Fruit fly (Drosophila melanogaster) whole organism, embryonic: ENCODE results near the gene CG43248.

Experiments used
- CG10209 ChIP-seq: fragments of 200-800 bp; sonication (Bioruptor generic); optimal IDR thresholded peaks from 3 replicates; lab custom pipeline; 2017; ENCODE audit warnings: missing biosample characterization, mild to moderate bottlenecking, missing genetic modification characterization, missing genetic modification reagents
- CG10431 ChIP-seq: fragments of 200-800 bp; sonication (Bioruptor generic); optimal IDR thresholded peaks from 3 replicates; lab custom pipeline; 2018; ENCODE audit warnings: missing biosample characterization, mild to moderate bottlenecking, missing genetic modification characterization
- CG11456 ChIP-seq: fragments of 200-800 bp; sonication (Bioruptor generic); IDR thresholded peaks from 3 replicates; pipeline ENCODE4 v1.3.6; 2022; ENCODE audit warnings: missing biosample characterization, missing genetic modification characterization
- CG12155 ChIP-seq: fragments of 200-800 bp; sonication (Bioruptor generic); optimal IDR thresholded peaks from 3 replicates; lab custom pipeline; 2016; ENCODE audit warnings: missing biosample characterization, missing genetic modification characterization
- CG12391 ChIP-seq: fragments of 200-800 bp; sonication (Bioruptor generic); optimal IDR thresholded peaks from 3 replicates; lab custom pipeline; 2018; ENCODE audit warnings: missing biosample characterization, mild to moderate bottlenecking, missing genetic modification characterization, moderate library complexity
- CG13287 ChIP-seq: fragments of 200-800 bp; sonication (Bioruptor generic); IDR thresholded peaks from 2 replicates; pipeline ENCODE4 v1.3.6; 2022; ENCODE audit warnings: missing biosample characterization, missing genetic modification characterization; ENCODE audit not compliant: partially characterized antibody
- CG14050 ChIP-seq: fragments of 200-800 bp; sonication (Bioruptor generic); IDR thresholded peaks from 3 replicates; pipeline ENCODE4 v1.3.6; 2022; ENCODE audit warnings: missing biosample characterization, missing genetic modification characterization
- CG14965 ChIP-seq: fragments of 200-800 bp; sonication (Bioruptor generic); optimal IDR thresholded peaks from 2 replicates; lab custom pipeline; 2016; ENCODE audit warnings: missing biosample characterization, missing genetic modification characterization, borderline replicate concordance
- CG15073 ChIP-seq: fragments of 200-800 bp; sonication (Bioruptor generic); optimal IDR thresholded peaks from 2 replicates; lab custom pipeline; 2016; ENCODE audit warnings: missing biosample characterization, missing genetic modification characterization
- CG17612 ChIP-seq: fragments of 200-800 bp; sonication (Bioruptor generic); IDR thresholded peaks from 2 replicates; pipeline ENCODE4 v1.3.6; 2022; ENCODE audit warnings: missing biosample characterization, missing genetic modification characterization
- CG2202 ChIP-seq: fragments of 200-800 bp; sonication (Bioruptor generic); optimal IDR thresholded peaks from 2 replicates; lab custom pipeline; 2018; ENCODE audit warnings: missing biosample characterization, mild to moderate bottlenecking, missing genetic modification characterization
- CG2678 ChIP-seq: fragments of 200-800 bp; sonication (Bioruptor generic); optimal IDR thresholded peaks from 3 replicates; lab custom pipeline; 2019; ENCODE audit warnings: missing biosample characterization, mild to moderate bottlenecking, missing genetic modification characterization, moderate library complexity
- CG2712 ChIP-seq: fragments of 200-800 bp; optimal IDR thresholded peaks from 3 replicates; lab custom pipeline; 2019; ENCODE audit warnings: missing biosample characterization, mild to moderate bottlenecking, missing genetic modification characterization, moderate library complexity
- CG30403 ChIP-seq: fragments of 200-800 bp; sonication (Bioruptor generic); optimal IDR thresholded peaks from 3 replicates; lab custom pipeline; 2016; ENCODE audit warnings: missing biosample characterization, missing genetic modification characterization
- CG3163 ChIP-seq: fragments of 200-800 bp; sonication (Bioruptor generic); optimal IDR thresholded peaks from 3 replicates; lab custom pipeline; 2016; ENCODE audit warnings: missing biosample characterization, missing genetic modification characterization
- CG3407 ChIP-seq: fragments of 200-800 bp; sonication (Bioruptor generic); optimal IDR thresholded peaks from 2 replicates; lab custom pipeline; 2018; ENCODE audit warnings: missing biosample characterization, mild to moderate bottlenecking, missing genetic modification characterization
- CG34224 ChIP-seq: fragments of 200-800 bp; sonication (Bioruptor generic); IDR thresholded peaks from 3 replicates; pipeline ENCODE4 v1.3.6; 2022; ENCODE audit warnings: missing biosample characterization, missing genetic modification characterization; ENCODE audit not compliant: partially characterized antibody
- CG4404 ChIP-seq: fragments of 200-800 bp; sonication (Bioruptor generic); IDR thresholded peaks from 2 replicates; pipeline ENCODE4 v1.3.6; 2022; ENCODE audit warnings: missing biosample characterization, missing genetic modification characterization
- CG4424 ChIP-seq: fragments of 200-800 bp; sonication (Bioruptor generic); optimal IDR thresholded peaks from 3 replicates; lab custom pipeline; 2016; ENCODE audit warnings: missing biosample characterization, missing genetic modification characterization
- CG8359 ChIP-seq: fragments of 200-800 bp; sonication (Bioruptor generic); optimal IDR thresholded peaks from 2 replicates; lab custom pipeline; 2017; ENCODE audit warnings: missing biosample characterization, mild to moderate bottlenecking, missing genetic modification characterization, borderline replicate concordance
- CG8388 ChIP-seq: fragments of 200-800 bp; sonication (Bioruptor generic); optimal IDR thresholded peaks from 2 replicates; lab custom pipeline; 2019; ENCODE audit warnings: missing biosample characterization, mild to moderate bottlenecking, missing genetic modification characterization, moderate library complexity
- Doc2 ChIP-seq: fragments of 200-800 bp; sonication (Bioruptor generic); IDR thresholded peaks from 2 replicates; pipeline ENCODE4 v1.3.6; 2022; ENCODE audit warnings: missing biosample characterization, missing genetic modification characterization
- Dp ChIP-seq: fragments of 200-800 bp; sonication (Bioruptor generic); optimal IDR thresholded peaks from 2 replicates; lab custom pipeline; 2018; ENCODE audit warnings: missing biosample characterization, mild to moderate bottlenecking, missing genetic modification characterization, moderate library complexity
- MESR4 ChIP-seq: fragments of 200-800 bp; sonication (Bioruptor generic); optimal IDR thresholded peaks from 2 replicates; lab custom pipeline; 2018; ENCODE audit warnings: missing biosample characterization, mild to moderate bottlenecking, missing genetic modification characterization, moderate library complexity
- Med ChIP-seq: fragments of 200-800 bp; sonication (Bioruptor generic); peaks from one replicate; lab custom pipeline; 2016; ENCODE audit warnings: missing biosample characterization, missing genetic modification characterization, mild to moderate bottlenecking, inconsistent platforms, moderate library complexity
- Mrtf ChIP-seq: fragments of 200-800 bp; sonication (Bioruptor generic); IDR thresholded peaks from 3 replicates; pipeline ENCODE4 v1.3.6; 2022; ENCODE audit warnings: missing biosample characterization, missing genetic modification characterization
- Sry-β ChIP-seq: fragments of 200-800 bp; sonication (Bioruptor generic); optimal IDR thresholded peaks from 2 replicates; lab custom pipeline; 2018; ENCODE audit warnings: missing biosample characterization, mild to moderate bottlenecking, missing genetic modification characterization, moderate library complexity
- Stat92E ChIP-seq, 3 experiments: fragments of >200 bp in 2 of 3; fragments of 200-800 bp in 1 of 3; sonication (Bioruptor generic) in 1 of 3; optimal IDR thresholded peaks; 2 replicates each; lab custom pipeline; 2017 to 2019; ENCODE audit warnings: missing biosample characterization in 3 of 3, missing genetic modification characterization in 3 of 3, mild to moderate bottlenecking in 1 of 3, moderate library complexity in 1 of 3
- amos ChIP-seq: fragments of 200-800 bp; sonication (Bioruptor generic); IDR thresholded peaks from 2 replicates; pipeline ENCODE4 v1.3.6; 2022; ENCODE audit warnings: missing biosample characterization, missing genetic modification characterization; ENCODE audit not compliant: partially characterized antibody
- cato ChIP-seq: fragments of 200-800 bp; sonication (Bioruptor generic); optimal IDR thresholded peaks from 2 replicates; lab custom pipeline; 2016; ENCODE audit warnings: missing biosample characterization, missing genetic modification characterization, borderline replicate concordance
- ci ChIP-seq: fragments of 200-800 bp; sonication (Bioruptor generic); IDR thresholded peaks from 3 replicates; pipeline ENCODE4 v1.3.6; 2022; ENCODE audit warnings: missing biosample characterization, missing genetic modification characterization
- crc ChIP-seq: fragments of 200-800 bp; sonication (Bioruptor generic); optimal IDR thresholded peaks from 2 replicates; lab custom pipeline; 2016; ENCODE audit warnings: missing biosample characterization, missing genetic modification characterization
- ems ChIP-seq: fragments of 200-800 bp; sonication (Bioruptor generic); optimal IDR thresholded peaks from 3 replicates; lab custom pipeline; 2016; ENCODE audit warnings: missing biosample characterization, missing genetic modification characterization
- exex ChIP-seq: fragments of 200-800 bp; sonication (Bioruptor generic); optimal IDR thresholded peaks from 4 replicates; lab custom pipeline; 2018; ENCODE audit warnings: missing biosample characterization, mild to moderate bottlenecking, missing genetic modification characterization, moderate library complexity
- gt ChIP-seq: fragments of 200-800 bp; sonication (Bioruptor generic); IDR thresholded peaks from 2 replicates; pipeline ENCODE4 v1.3.6; 2022; ENCODE audit warnings: missing biosample characterization, missing genetic modification characterization
- hbn ChIP-seq: fragments of 200-800 bp; sonication (Bioruptor generic); IDR thresholded peaks from 2 replicates; pipeline ENCODE4 v1.3.6; 2022; ENCODE audit warnings: missing biosample characterization, missing genetic modification characterization; ENCODE audit not compliant: partially characterized antibody
- jumu ChIP-seq: fragments of 200-800 bp; sonication (Bioruptor generic); optimal IDR thresholded peaks from 3 replicates; lab custom pipeline; 2016; ENCODE audit warnings: missing biosample characterization, missing genetic modification characterization
- maf-S ChIP-seq: fragments of 200-800 bp; sonication (Bioruptor generic); optimal IDR thresholded peaks from 2 replicates; lab custom pipeline; 2016; ENCODE audit warnings: missing biosample characterization, missing genetic modification characterization
- peb ChIP-seq: fragments of 200-800 bp; sonication (Bioruptor generic); IDR thresholded peaks from 2 replicates; pipeline ENCODE4 v1.3.6; 2022; ENCODE audit warnings: missing biosample characterization, missing genetic modification characterization
- pzg ChIP-seq: fragments of 200-800 bp; sonication (Bioruptor generic); optimal IDR thresholded peaks from 3 replicates; lab custom pipeline; 2018; ENCODE audit warnings: missing biosample characterization, mild to moderate bottlenecking, missing genetic modification characterization, moderate library complexity
- rib ChIP-seq: fragments of 200-800 bp; sonication (Bioruptor generic); IDR thresholded peaks from 2 replicates; pipeline ENCODE4 v1.3.6; 2022; ENCODE audit warnings: missing biosample characterization, missing genetic modification characterization
- sc ChIP-seq, 3 experiments: fragments of >200 bp in 2 of 3; fragments of 200-800 bp in 1 of 3; sonication (Bioruptor generic) in 1 of 3; optimal IDR thresholded peaks; 2 replicates in 2 of 3; 3 replicates in 1 of 3; lab custom pipeline; 2017; ENCODE audit warnings: mild to moderate bottlenecking in 1 of 3, missing biosample characterization in 1 of 3, missing genetic modification characterization in 1 of 3, missing genetic modification reagents in 1 of 3
- so ChIP-seq: fragments of 200-800 bp; sonication (Bioruptor generic); IDR thresholded peaks from 3 replicates; pipeline ENCODE4 v1.3.6; 2022; ENCODE audit warnings: missing biosample characterization, missing genetic modification characterization
- stc ChIP-seq: fragments of 200-800 bp; sonication (Bioruptor generic); IDR thresholded peaks from 2 replicates; pipeline ENCODE4 v1.3.6; 2022; ENCODE audit warnings: missing biosample characterization, missing genetic modification characterization
- tap ChIP-seq: fragments of 200-800 bp; optimal IDR thresholded peaks from 3 replicates; lab custom pipeline; 2019; ENCODE audit warnings: missing biosample characterization, mild to moderate bottlenecking, missing genetic modification characterization, moderate library complexity
- tin ChIP-seq: fragments of 200-800 bp; sonication (Bioruptor generic); optimal IDR thresholded peaks from 3 replicates; lab custom pipeline; 2016; ENCODE audit warnings: missing biosample characterization, missing genetic modification characterization
- trem ChIP-seq: fragments of 200-800 bp; optimal IDR thresholded peaks from 3 replicates; lab custom pipeline; 2019; ENCODE audit warnings: missing biosample characterization, mild to moderate bottlenecking, missing genetic modification characterization, moderate library complexity
- trh ChIP-seq: fragments of 200-800 bp; sonication (Bioruptor generic); optimal IDR thresholded peaks from 2 replicates; lab custom pipeline; 2016; ENCODE audit warnings: missing biosample characterization, missing genetic modification characterization
- usp ChIP-seq: fragments of >200 bp; optimal IDR thresholded peaks from 2 replicates; lab custom pipeline; 2017; ENCODE audit warnings: missing biosample characterization, missing genetic modification characterization

CG43248 gene

DNA sequence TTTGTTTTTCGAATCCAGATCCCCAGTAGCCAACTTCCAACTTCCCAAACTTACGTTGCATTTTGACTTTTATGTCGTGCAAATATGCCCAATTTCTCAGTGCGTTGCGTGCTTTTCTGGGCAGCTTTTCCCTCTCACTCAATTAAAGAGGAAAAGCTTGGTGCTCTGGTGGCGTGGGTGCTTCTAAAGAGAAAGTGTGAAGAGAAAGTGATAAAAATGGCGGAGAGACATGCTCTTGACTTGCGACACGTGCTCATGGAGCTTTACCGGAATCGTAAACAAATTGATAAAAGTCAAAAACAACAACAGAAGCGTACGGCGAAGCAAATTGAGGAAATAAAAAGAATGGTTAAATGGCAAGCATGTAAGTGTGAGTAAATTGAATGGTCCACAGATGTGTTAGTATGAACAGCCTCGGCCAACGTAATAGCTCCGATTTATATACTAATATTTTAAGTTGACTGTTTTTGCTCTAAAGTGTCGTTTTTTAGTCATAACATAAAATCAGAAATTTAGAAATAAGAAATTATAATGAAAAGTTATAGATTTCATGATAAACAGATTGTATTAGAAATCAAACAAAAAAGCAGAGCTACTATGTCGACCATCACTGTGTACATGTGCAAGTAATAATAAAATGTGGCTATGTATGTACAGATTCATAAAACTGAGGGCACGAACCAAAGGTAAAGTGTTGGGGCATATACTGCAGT, 37.2 kb downstream of the CG43248 start (continued):
- TF ChIP-seq exex (no peak), maf-S (GFP tag; lab: Kevin White, UChicago) (no peak), Mrtf (GFP tag; lab: Robert Waterston, UW) (no peak), crc (GFP tag; lab: Kevin White, UChicago) (no peak), CG11456 (GFP tag; lab: Robert Waterston, UW) (no peak), MESR4 (no peak), CG15073 (GFP tag; lab: Kevin White, UChicago) (no peak), so (GFP tag; lab: Robert Waterston, UW) (no peak), peb (GFP tag; lab: Robert Waterston, UW) (no peak), Med (no peak), trem (tag; lab: Kevin White, UChicago) (no peak), CG8388 (peak; percentile 21), CG12391 (tag; lab: Kevin White, UChicago) (peak; percentile 5), CG34224 (no peak), CG14050 (GFP tag; lab: Robert Waterston, UW) (no peak), Doc2 (GFP tag; lab: Robert Waterston, UW) (no peak), CG17612 (GFP tag; lab: Robert Waterston, UW) (no peak), CG12155 (no peak), usp (GFP tag; lab: Kevin White, UChicago) (no peak), CG3163 (GFP tag; lab: Kevin White, UChicago) (peak; percentile 96), gt (GFP tag; lab: Robert Waterston, UW) (no peak), CG8359 (GFP tag; lab: Kevin White, UChicago) (peak; percentile 13), CG4424 (GFP tag; lab: Kevin White, UChicago) (peak; percentile 29), rib (GFP tag; lab: Robert Waterston, UW) (no peak), sc (optimal IDR thresholded peaks at IDR 0.05; lab: Kevin White, UChicago) (no peak), sc (GFP tag; optimal IDR thresholded peaks at IDR 0.05; lab: Kevin White, UChicago) (no peak), pzg (GFP tag; lab: Kevin White, UChicago) (no peak), CG4404 (GFP tag; lab: Robert Waterston, UW) (no peak), tap (tag; lab: Kevin White, UChicago) (peak; percentile 60), CG2678 (tag; lab: Kevin White, UChicago) (peak; percentile 43), stc (GFP tag; lab: Robert Waterston, UW) (no peak; the same call in none of the 2 replicates), CG10209 (no peak), CG2712 (tag; lab: Kevin White, UChicago) (peak; percentile 25), CG10431 (GFP tag; lab: Kevin White, UChicago) (no peak), CG3407 (GFP tag; lab: Kevin White, UChicago) (no peak)

DNA sequence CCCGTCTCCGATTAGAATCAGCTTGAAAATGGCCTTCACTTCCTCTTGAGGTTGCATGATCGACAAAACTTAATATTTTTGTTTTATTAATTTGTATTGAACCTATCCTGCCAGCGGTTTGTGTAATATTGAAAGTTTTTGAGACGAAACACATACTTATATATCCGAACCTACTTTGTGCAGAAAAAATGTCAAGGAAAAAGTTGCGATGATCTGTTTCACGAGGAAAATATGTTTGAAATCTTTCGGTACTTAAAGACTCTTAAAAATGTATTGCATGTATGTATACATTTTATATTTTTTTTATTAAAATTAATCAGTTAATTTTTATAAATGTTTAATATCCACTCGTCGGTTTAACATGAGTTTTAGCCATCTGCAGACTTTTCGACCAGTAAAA, 46.0 kb downstream of the CG43248 start, which contains the start of gene Ran-like:
Gene Ran-like, minus strand, starts transcription at position 101 of the 400 bp plus-strand sequence.
- no peak for TF ChIP-seq cato
- no peak for TF ChIP-seq CG13287 (GFP tag; lab: Robert Waterston, UW)
- no peak for TF ChIP-seq CG2678 (tag; lab: Kevin White, UChicago)
- no peak for TF ChIP-seq CG30403 (GFP tag; lab: Kevin White, UChicago)
- TF ChIP-seq ci (GFP tag; lab: Robert Waterston, UW) = no peak
- TF ChIP-seq CG2202 (tag; lab: Kevin White, UChicago) = no peak
- TF ChIP-seq amos = no peak
- TF ChIP-seq Sry-β (GFP tag; lab: Kevin White, UChicago) = no peak
- no peak for TF ChIP-seq hbn (GFP tag; lab: Robert Waterston, UW)
- TF ChIP-seq CG3407 (GFP tag; lab: Kevin White, UChicago) = no peak
- no peak for TF ChIP-seq Dp (GFP tag; lab: Kevin White, UChicago)
- TF ChIP-seq jumu (GFP tag; lab: Kevin White, UChicago) = no peak
- no peak for TF ChIP-seq tin (GFP tag; lab: Kevin White, UChicago)
- TF ChIP-seq CG14965 (GFP tag; lab: Kevin White, UChicago) = no peak
- TF ChIP-seq Stat92E (GFP tag; optimal IDR thresholded peaks at IDR 0.05; lab: Kevin White, UChicago) = no peak
- TF ChIP-seq ems (GFP tag; lab: Kevin White, UChicago) = no peak
- TF ChIP-seq trh = no peak
